Fruit fly (Drosophila melanogaster) whole organism, embryonic: ENCODE data around the gene CG42272.

ENCODE experiments used
- Abd-B ChIP-seq: fragments of 200-800 bp; sonication (Bioruptor generic); optimal IDR thresholded peaks from 2 replicates; lab custom pipeline; 2018; ENCODE audit warnings: missing biosample characterization, mild to moderate bottlenecking, missing genetic modification characterization, moderate library complexity
- Bgb ChIP-seq: fragments of 200-800 bp; sonication (Bioruptor generic); IDR thresholded peaks from 2 replicates; pipeline ENCODE4 v1.3.6; 2022; ENCODE audit warnings: missing biosample characterization, missing genetic modification characterization; ENCODE audit not compliant: partially characterized antibody
- Blimp-1 ChIP-seq: fragments of 200-800 bp; sonication (Bioruptor generic); optimal IDR thresholded peaks from 3 replicates; lab custom pipeline; 2018; ENCODE audit warnings: missing biosample characterization, missing genetic modification characterization, mild to moderate bottlenecking, moderate library complexity, missing genetic modification reagents
- CG10274 ChIP-seq: fragments of 200-800 bp; sonication (Bioruptor generic); optimal IDR thresholded peaks from 3 replicates; lab custom pipeline; 2017; ENCODE audit warnings: missing biosample characterization, mild to moderate bottlenecking, missing genetic modification characterization
- CG10462 ChIP-seq: fragments of 200-800 bp; sonication (Bioruptor generic); optimal IDR thresholded peaks from 2 replicates; lab custom pipeline; 2016; ENCODE audit warnings: missing biosample characterization, missing genetic modification characterization
- CG11696 ChIP-seq: fragments of 200-800 bp; sonication (Bioruptor generic); IDR thresholded peaks from 2 replicates; pipeline ENCODE4 v1.3.6; 2022; ENCODE audit warnings: missing biosample characterization, missing genetic modification characterization
- CG14710 ChIP-seq: fragments of 200-800 bp; sonication (Bioruptor generic); optimal IDR thresholded peaks from 3 replicates; lab custom pipeline; 2019; ENCODE audit warnings: missing biosample characterization, mild to moderate bottlenecking, missing genetic modification characterization, moderate library complexity
- CG15696 ChIP-seq: fragments of 200-800 bp; sonication (Bioruptor generic); optimal IDR thresholded peaks from 2 replicates; lab custom pipeline; 2019; ENCODE audit warnings: missing biosample characterization, mild to moderate bottlenecking, missing genetic modification characterization, moderate library complexity
- CG16813 ChIP-seq: fragments of 200-800 bp; sonication (Bioruptor generic); IDR thresholded peaks from 3 replicates; pipeline ENCODE4 v1.3.6; 2022; ENCODE audit warnings: missing biosample characterization, missing genetic modification characterization; ENCODE audit not compliant: partially characterized antibody
- CG16815 ChIP-seq: fragments of 200-800 bp; sonication (Bioruptor generic); optimal IDR thresholded peaks from 3 replicates; lab custom pipeline; 2017; ENCODE audit warnings: missing biosample characterization, mild to moderate bottlenecking, missing genetic modification characterization
- CG2875 ChIP-seq: fragments of 200-800 bp; sonication (Bioruptor generic); optimal IDR thresholded peaks from 2 replicates; lab custom pipeline; 2017; ENCODE audit warnings: missing biosample characterization, mild to moderate bottlenecking, missing genetic modification characterization, missing genetic modification reagents
- CG31388 ChIP-seq: fragments of 200-800 bp; sonication (Bioruptor generic); optimal IDR thresholded peaks from 2 replicates; lab custom pipeline; 2016; ENCODE audit warnings: missing biosample characterization, missing genetic modification characterization
- CG3726 ChIP-seq: fragments of 200-800 bp; sonication (Bioruptor generic); IDR thresholded peaks from 3 replicates; pipeline ENCODE4, ENCODE4 v1.3.6; 2022; ENCODE audit warnings: missing biosample characterization, missing genetic modification characterization
- CG7271 ChIP-seq: fragments of 200-800 bp; sonication (Bioruptor generic); optimal IDR thresholded peaks from 2 replicates; lab custom pipeline; 2018; ENCODE audit warnings: missing biosample characterization, mild to moderate bottlenecking, missing genetic modification characterization, moderate library complexity
- CG7372 ChIP-seq: fragments of 200-800 bp; sonication (Bioruptor generic); IDR thresholded peaks from 2 replicates; pipeline ENCODE4 v1.3.6; 2022; ENCODE audit warnings: missing biosample characterization, missing genetic modification characterization
- CG8388 ChIP-seq: fragments of 200-800 bp; sonication (Bioruptor generic); optimal IDR thresholded peaks from 2 replicates; lab custom pipeline; 2019; ENCODE audit warnings: missing biosample characterization, mild to moderate bottlenecking, missing genetic modification characterization, moderate library complexity
- CG8944 ChIP-seq: fragments of 200-800 bp; sonication (Bioruptor generic); optimal IDR thresholded peaks from 3 replicates; lab custom pipeline; 2016; ENCODE audit warnings: missing biosample characterization, missing genetic modification characterization
- CG9437 ChIP-seq: fragments of 200-800 bp; sonication (Bioruptor generic); optimal IDR thresholded peaks from 2 replicates; lab custom pipeline; 2018; ENCODE audit warnings: missing biosample characterization, mild to moderate bottlenecking, missing genetic modification characterization
- CG9727 ChIP-seq: fragments of 200-800 bp; sonication (Bioruptor generic); optimal IDR thresholded peaks from 3 replicates; lab custom pipeline; 2017; ENCODE audit warnings: missing biosample characterization, mild to moderate bottlenecking, missing genetic modification characterization
- Eip74EF ChIP-seq, 2 experiments: fragments of 200-800 bp in 1 of 2; fragments of >200 bp in 1 of 2; sonication (Bioruptor generic) in 1 of 2; optimal IDR thresholded peaks; 2 replicates each; lab custom pipeline; 2017 to 2019; ENCODE audit warnings: missing biosample characterization in 2 of 2, missing genetic modification characterization in 2 of 2, mild to moderate bottlenecking in 1 of 2, moderate library complexity in 1 of 2
- Fer3 ChIP-seq: fragments of 200-800 bp; sonication (Bioruptor generic); optimal IDR thresholded peaks from 2 replicates; lab custom pipeline; 2018; ENCODE audit warnings: missing biosample characterization, mild to moderate bottlenecking, missing genetic modification characterization, moderate library complexity
- Hey ChIP-seq: fragments of 200-800 bp; sonication (Bioruptor generic); optimal IDR thresholded peaks from 3 replicates; lab custom pipeline; 2018; ENCODE audit warnings: missing biosample characterization, mild to moderate bottlenecking, missing genetic modification characterization
- HmgD ChIP-seq: fragments of 200-800 bp; sonication (Bioruptor generic); optimal IDR thresholded peaks from 3 replicates; lab custom pipeline; 2016; ENCODE audit warnings: missing biosample characterization, missing genetic modification characterization
- Mes4 ChIP-seq: fragments of 200-800 bp; sonication (Bioruptor generic); optimal IDR thresholded peaks from 2 replicates; lab custom pipeline; 2016; ENCODE audit warnings: missing biosample characterization, missing genetic modification characterization
- NC2α ChIP-seq: fragments of 200-800 bp; sonication (Bioruptor generic); optimal IDR thresholded peaks from 2 replicates; lab custom pipeline; 2016; ENCODE audit warnings: missing biosample characterization, missing genetic modification characterization
- Rx ChIP-seq: fragments of 200-800 bp; sonication (Bioruptor generic); IDR thresholded peaks from 2 replicates; pipeline ENCODE4 v1.3.6; 2022; ENCODE audit warnings: missing biosample characterization, missing genetic modification characterization
- Sox102F ChIP-seq: fragments of 200-800 bp; sonication (Bioruptor generic); optimal IDR thresholded peaks from 2 replicates; lab custom pipeline; 2018; ENCODE audit warnings: missing biosample characterization, mild to moderate bottlenecking, missing genetic modification characterization, moderate library complexity
- Stat92E ChIP-seq, 3 experiments: fragments of >200 bp in 2 of 3; fragments of 200-800 bp in 1 of 3; sonication (Bioruptor generic) in 1 of 3; optimal IDR thresholded peaks; 2 replicates each; lab custom pipeline; 2017 to 2019; ENCODE audit warnings: missing biosample characterization in 3 of 3, missing genetic modification characterization in 3 of 3, mild to moderate bottlenecking in 1 of 3, moderate library complexity in 1 of 3
- bab2 ChIP-seq: fragments of 200-800 bp; sonication (Bioruptor generic); optimal IDR thresholded peaks from 2 replicates; lab custom pipeline; 2016; ENCODE audit warnings: missing biosample characterization, missing genetic modification characterization
- bigmax ChIP-seq: fragments of 200-800 bp; sonication (Bioruptor generic); optimal IDR thresholded peaks from 2 replicates; lab custom pipeline; 2018; ENCODE audit warnings: missing biosample characterization, mild to moderate bottlenecking, missing genetic modification characterization
- bowl ChIP-seq: fragments of 200-800 bp; sonication (Bioruptor generic); IDR thresholded peaks from 2 replicates; pipeline ENCODE4 v1.3.6; 2022; ENCODE audit warnings: missing biosample characterization, missing genetic modification characterization
- cg ChIP-seq: fragments of 200-800 bp; sonication (Bioruptor generic); optimal IDR thresholded peaks from 3 replicates; lab custom pipeline; 2019; ENCODE audit warnings: missing biosample characterization, mild to moderate bottlenecking, missing genetic modification characterization, moderate library complexity
- dm ChIP-seq: fragments of 200-800 bp; sonication (Bioruptor generic); optimal IDR thresholded peaks from 3 replicates; lab custom pipeline; 2016; ENCODE audit warnings: missing biosample characterization, missing genetic modification characterization
- dmrt99B ChIP-seq: fragments of 200-800 bp; sonication (Bioruptor generic); optimal IDR thresholded peaks from 2 replicates; lab custom pipeline; 2018; ENCODE audit warnings: missing biosample characterization, mild to moderate bottlenecking, missing genetic modification characterization, moderate library complexity
- gem ChIP-seq: fragments of 200-800 bp; sonication (Bioruptor generic); optimal IDR thresholded peaks from 2 replicates; lab custom pipeline; 2019; ENCODE audit warnings: missing biosample characterization, mild to moderate bottlenecking, missing genetic modification characterization, moderate library complexity
- hbn ChIP-seq: fragments of 200-800 bp; sonication (Bioruptor generic); IDR thresholded peaks from 2 replicates; pipeline ENCODE4 v1.3.6; 2022; ENCODE audit warnings: missing biosample characterization, missing genetic modification characterization; ENCODE audit not compliant: partially characterized antibody
- jing ChIP-seq: fragments of 200-800 bp; sonication (Bioruptor generic); optimal IDR thresholded peaks from 2 replicates; lab custom pipeline; 2018; ENCODE audit warnings: missing biosample characterization, mild to moderate bottlenecking, missing genetic modification characterization
- kay ChIP-seq: fragments of 200-800 bp; sonication (Bioruptor generic); optimal IDR thresholded peaks from 2 replicates; lab custom pipeline; 2016; ENCODE audit warnings: missing biosample characterization, missing genetic modification characterization
- lab ChIP-seq: fragments of 200-800 bp; sonication (Bioruptor generic); optimal IDR thresholded peaks from 3 replicates; lab custom pipeline; 2017; ENCODE audit warnings: missing biosample characterization, missing genetic modification characterization, mild to moderate bottlenecking, moderate library complexity, missing genetic modification reagents
- nom ChIP-seq: fragments of 200-800 bp; sonication (Bioruptor generic); optimal IDR thresholded peaks from 2 replicates; lab custom pipeline; 2017; ENCODE audit warnings: missing biosample characterization, missing genetic modification characterization, mild to moderate bottlenecking, moderate library complexity, missing genetic modification reagents
- ro ChIP-seq: fragments of 200-800 bp; sonication (Bioruptor generic); IDR thresholded peaks from 2 replicates; pipeline ENCODE4 v1.3.6; 2022; ENCODE audit warnings: missing biosample characterization, missing genetic modification characterization
- sens ChIP-seq: fragments of 200-800 bp; sonication (Bioruptor generic); peaks from one replicate; lab custom pipeline; 2016; ENCODE audit warnings: missing biosample characterization, missing genetic modification characterization
- seq ChIP-seq: fragments of 200-800 bp; sonication (Bioruptor generic); IDR thresholded peaks from 2 replicates; pipeline ENCODE4 v1.3.6; 2022; ENCODE audit warnings: missing biosample characterization, missing genetic modification characterization
- sim ChIP-seq: fragments of 200-800 bp; sonication (Bioruptor generic); IDR thresholded peaks from 2 replicates; pipeline ENCODE4 v1.3.6; 2022; ENCODE audit warnings: missing biosample characterization, missing genetic modification characterization
- slbo ChIP-seq: fragments of 200-800 bp; sonication (Bioruptor generic); IDR thresholded peaks from 2 replicates; pipeline ENCODE4 v1.3.6; 2022; ENCODE audit warnings: missing biosample characterization, missing genetic modification characterization
- tgo ChIP-seq: fragments of 200-800 bp; sonication (Bioruptor generic); IDR thresholded peaks from 3 replicates; pipeline ENCODE4 v1.3.6; 2022; ENCODE audit warnings: missing biosample characterization, missing genetic modification characterization
- toy ChIP-seq: fragments of 200-800 bp; sonication (Bioruptor generic); IDR thresholded peaks from 2 replicates; pipeline ENCODE4 v1.3.6; 2022; ENCODE audit warnings: missing biosample characterization, missing genetic modification characterization
- vvl ChIP-seq: fragments of 200-800 bp; sonication (Bioruptor generic); IDR thresholded peaks from 2 replicates; pipeline ENCODE4 v1.3.6; 2022; ENCODE audit warnings: missing biosample characterization, missing genetic modification characterization

CG42272 gene

dm6 chr3L:5768532-5769497 lies 34.0 kb upstream of the CG42272 start, which contains the start of the genes Ppat-Dpck and scny (continued):
- TF ChIP-seq seq (GFP tag; lab: Robert Waterston, UW): no peak
- TF ChIP-seq CG14710 (tag; lab: Kevin White, UChicago): peak; percentile 82
- peak; percentile 0 for TF ChIP-seq CG15696 (tag; lab: Kevin White, UChicago)
- TF ChIP-seq dm: peak; percentile 91
- TF ChIP-seq Sox102F (GFP tag; lab: Kevin White, UChicago): no peak
- TF ChIP-seq Fer3 (tag; lab: Kevin White, UChicago): no peak
- TF ChIP-seq CG16815 (GFP tag; lab: Kevin White, UChicago): no peak
- no peak for TF ChIP-seq CG7271 (tag; lab: Kevin White, UChicago)
- no peak for TF ChIP-seq dmrt99B (tag; lab: Kevin White, UChicago)
- no peak for TF ChIP-seq vvl (GFP tag; lab: Robert Waterston, UW)
- TF ChIP-seq bigmax (GFP tag; lab: Kevin White, UChicago): no peak
- no peak for TF ChIP-seq bab2 (GFP tag; lab: Kevin White, UChicago)
- TF ChIP-seq Stat92E (GFP tag; optimal IDR thresholded peaks at IDR 0.05; lab: Kevin White, UChicago): peak in 1 of 3 experiments; percentile 66
- no peak for TF ChIP-seq lab (GFP tag; lab: Kevin White, UChicago)
- TF ChIP-seq bowl (GFP tag; lab: Robert Waterston, UW): no peak
- peak; percentile 9 for TF ChIP-seq nom (GFP tag; lab: Kevin White, UChicago)
- no peak for TF ChIP-seq gem
- TF ChIP-seq kay: peak; percentile 38
- no peak for TF ChIP-seq Rx (GFP tag; lab: Robert Waterston, UW)
- TF ChIP-seq CG11696 (GFP tag; lab: Robert Waterston, UW): no peak
- no peak for TF ChIP-seq Eip74EF (GFP tag; optimal IDR thresholded peaks at IDR 0.05; lab: Kevin White, UChicago)
- no peak for TF ChIP-seq jing (GFP tag; lab: Kevin White, UChicago)
- peak; percentile 85 for TF ChIP-seq sens (GFP tag; lab: Kevin White, UChicago)
- TF ChIP-seq sim (GFP tag; lab: Robert Waterston, UW): no peak
- no peak for TF ChIP-seq Abd-B (GFP tag; lab: Kevin White, UChicago)
- TF ChIP-seq CG9437 (GFP tag; lab: Kevin White, UChicago): no peak
- TF ChIP-seq CG8388 (GFP tag; lab: Kevin White, UChicago): no peak
- no peak for TF ChIP-seq CG2875 (GFP tag; lab: Kevin White, UChicago)
- TF ChIP-seq CG8944: no peak
- TF ChIP-seq Blimp-1: no peak
- no peak for TF ChIP-seq NC2α
- TF ChIP-seq CG16813: peak; percentile 92
- no peak for TF ChIP-seq CG31388
- no peak for TF ChIP-seq slbo (GFP tag; lab: Robert Waterston, UW)
- TF ChIP-seq CG10462 (GFP tag; lab: Kevin White, UChicago): peak; percentile 42
- no peak for TF ChIP-seq Hey (tag; lab: Kevin White, UChicago)
- TF ChIP-seq tgo (GFP tag; lab: Robert Waterston, UW): no peak
- TF ChIP-seq CG9727 (GFP tag; lab: Kevin White, UChicago): no peak
- TF ChIP-seq CG7372 (GFP tag; lab: Robert Waterston, UW): no peak
- no peak for TF ChIP-seq Mes4 (GFP tag; lab: Kevin White, UChicago)
- peak; percentile 90 for TF ChIP-seq hbn (GFP tag; lab: Robert Waterston, UW)
- TF ChIP-seq Bgb (GFP tag; lab: Robert Waterston, UW): peak; percentile 89
- TF ChIP-seq HmgD (GFP tag; lab: Kevin White, UChicago): peak; percentile 5
- no peak for TF ChIP-seq CG10274 (GFP tag; lab: Kevin White, UChicago)
- peak; percentile 90 for TF ChIP-seq cg (GFP tag; lab: Kevin White, UChicago)
- TF ChIP-seq ro (GFP tag; lab: Robert Waterston, UW): no peak
- TF ChIP-seq CG3726 (GFP tag; lab: Robert Waterston, UW): no peak
- TF ChIP-seq toy (GFP tag; lab: Robert Waterston, UW): no peak
